Fruit fly (Drosophila melanogaster): ENCODE measurements around the gene Cpr67B.

Gene Cpr67B

DNA sequence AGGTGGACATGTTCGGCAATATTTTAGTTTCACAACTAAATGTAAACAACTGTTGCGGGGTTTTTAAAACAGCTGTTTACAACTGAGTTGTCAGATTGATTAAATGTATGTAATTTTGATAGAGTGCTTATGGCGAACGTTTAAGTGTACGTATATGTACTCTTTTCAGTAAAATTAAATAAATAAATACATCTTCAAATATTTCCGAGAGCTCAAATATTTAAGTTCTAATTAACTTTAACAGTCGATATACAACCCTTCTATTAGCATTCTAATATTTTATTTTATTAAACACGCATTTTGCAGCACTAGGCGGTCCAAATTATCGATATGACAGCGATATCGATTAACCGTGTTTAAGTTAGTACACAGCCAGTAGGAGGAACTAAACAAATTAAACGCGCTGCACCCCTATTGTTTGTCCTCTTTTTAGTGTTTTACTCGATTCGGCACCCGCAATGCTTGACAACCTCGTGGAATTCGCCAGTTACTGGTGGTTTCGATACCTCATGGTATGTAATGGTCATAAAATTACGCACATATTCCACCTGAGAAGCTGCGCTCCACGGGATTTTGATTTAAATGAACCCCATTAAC is 47.0 kb downstream of the Cpr67B start, which contains the start of the genes CG3448 and ghi (continued):
- peak; percentile 45; the same call in 1 of the 3 replicates for TF ChIP-seq CG14860 (GFP tag; IDR thresholded peaks at IDR 0.05; ENCODE audit: partially characterized antibody)
- TF ChIP-seq tup (GFP tag; optimal IDR thresholded peaks at IDR 0.05), result no peak
- TF ChIP-seq Ets65A (GFP tag), result peak; percentile 86
- TF ChIP-seq Bteb2 (GFP tag; optimal IDR thresholded peaks at IDR 0.05), result no peak
- TF ChIP-seq knrl (GFP tag; IDR thresholded peaks at IDR 0.05; ENCODE audit: partially characterized antibody), result peak; percentile 55; the same call in 2 of the 3 replicates
- TF ChIP-seq ase (GFP tag; IDR thresholded peaks at IDR 0.05), result no peak
- TF ChIP-seq Dad (GFP tag; optimal IDR thresholded peaks at IDR 0.05), result no peak
- peak; percentile 17 for TF ChIP-seq jumu (GFP tag; optimal IDR thresholded peaks at IDR 0.05)
- TF ChIP-seq Nf-YB (GFP tag; optimal IDR thresholded peaks at IDR 0.05), result no peak
- peak; percentile 18 for TF ChIP-seq Dek (tag; optimal IDR thresholded peaks at IDR 0.05)
- TF ChIP-seq MTF-1 (GFP tag; optimal IDR thresholded peaks at IDR 0.05; ENCODE audit: borderline replicate concordance), result no peak
- TF ChIP-seq Poxn (GFP tag; IDR thresholded peaks at IDR 0.05), result no peak
- TF ChIP-seq scrt (GFP tag; optimal IDR thresholded peaks at IDR 0.05), result peak; percentile 91
- no peak for TF ChIP-seq yki (optimal IDR thresholded peaks at IDR 0.05)
- no peak for TF ChIP-seq hth (optimal IDR thresholded peaks at IDR 0.05)
- TF ChIP-seq CG30020 (tag; optimal IDR thresholded peaks at IDR 0.05), result peak; percentile 41
- TF ChIP-seq stc (GFP tag; IDR thresholded peaks at IDR 0.05), result peak; percentile 58
- peak; percentile 45 for TF ChIP-seq CG12104 (GFP tag; optimal IDR thresholded peaks at IDR 0.05)
- no peak for TF ChIP-seq CG2875 (GFP tag; optimal IDR thresholded peaks at IDR 0.05)
- no peak for TF ChIP-seq CG6175 (GFP tag; IDR thresholded peaks at IDR 0.05)
- no peak for TF ChIP-seq esg (GFP tag; conservative IDR thresholded peaks at IDR 0.05)
- TF ChIP-seq slp2 (GFP tag; optimal IDR thresholded peaks at IDR 0.05), result no peak
- no peak for TF ChIP-seq her (GFP tag; optimal IDR thresholded peaks at IDR 0.05)
- no peak for TF ChIP-seq CG6765 (GFP tag; optimal IDR thresholded peaks at IDR 0.05)
- TF ChIP-seq dati (GFP tag; IDR thresholded peaks at IDR 0.05), result no peak
- no peak for TF ChIP-seq toy (GFP tag; IDR thresholded peaks at IDR 0.05)
- peak; percentile 59 for TF ChIP-seq lilli (GFP tag; optimal IDR thresholded peaks at IDR 0.05)
- TF ChIP-seq luna (GFP tag; optimal IDR thresholded peaks at IDR 0.05), result no peak
- peak; percentile 78 for TF ChIP-seq CG13894 (tag; optimal IDR thresholded peaks at IDR 0.05)
- TF ChIP-seq grau (tag; optimal IDR thresholded peaks at IDR 0.05), result peak; percentile 53
- peak; percentile 68 for TF ChIP-seq CG10147 (GFP tag; optimal IDR thresholded peaks at IDR 0.05)
- TF ChIP-seq nom (GFP tag; optimal IDR thresholded peaks at IDR 0.05), result peak; percentile 46
- TF ChIP-seq CG11696 (GFP tag; IDR thresholded peaks at IDR 0.05), result no peak
- TF ChIP-seq CG11456 (GFP tag; IDR thresholded peaks at IDR 0.05), result peak; percentile 58; the same call in 1 of the 3 replicates
- TF ChIP-seq Sin3A (optimal IDR thresholded peaks at IDR 0.05), result no peak
- TF ChIP-seq Mes4 (GFP tag; optimal IDR thresholded peaks at IDR 0.05), result no peak
- TF ChIP-seq CG1832 (GFP tag; optimal IDR thresholded peaks at IDR 0.05), result no peak
- peak; percentile 33 for TF ChIP-seq caup (GFP tag; optimal IDR thresholded peaks at IDR 0.05; ENCODE audit: severe bottlenecking)
- TF ChIP-seq bowl (GFP tag; IDR thresholded peaks at IDR 0.05), result no peak
- TF ChIP-seq CG12769 (tag; optimal IDR thresholded peaks at IDR 0.05), result peak; percentile 8
- no peak for TF ChIP-seq CG8478 (optimal IDR thresholded peaks at IDR 0.05)
- no peak for TF ChIP-seq pita (GFP tag; optimal IDR thresholded peaks at IDR 0.05)
- no peak for TF ChIP-seq CG30431 (GFP tag; optimal IDR thresholded peaks at IDR 0.05)
- peak; percentile 69 for TF ChIP-seq CG7839 (tag; optimal IDR thresholded peaks at IDR 0.05)
- peak; percentile 64 for TF ChIP-seq HHEX (GFP tag; optimal IDR thresholded peaks at IDR 0.05)
- TF ChIP-seq peb (GFP tag; IDR thresholded peaks at IDR 0.05), result 0 out of 2 replicates have a peak, but pooled peaks have one; percentile 40
- TF ChIP-seq CG1602 (GFP tag; optimal IDR thresholded peaks at IDR 0.05), result no peak
- no peak for TF ChIP-seq CG16815 (GFP tag; optimal IDR thresholded peaks at IDR 0.05)
- TF ChIP-seq Dbx (GFP tag; IDR thresholded peaks at IDR 0.05), result peak; percentile 78
- no peak for TF ChIP-seq CG11093 (GFP tag; IDR thresholded peaks at IDR 0.05)
- TF ChIP-seq CG11723 (GFP tag; optimal IDR thresholded peaks at IDR 0.05), result no peak
